Worm (Caenorhabditis elegans): ENCODE data around the gene rpl-20.
"Not testable (repeated sequence)": the region's sequence is repeated elsewhere in the genome, so short reads cannot be mapped to it uniquely, and the experiment has no call there.

rpl-20 gene

DNA sequence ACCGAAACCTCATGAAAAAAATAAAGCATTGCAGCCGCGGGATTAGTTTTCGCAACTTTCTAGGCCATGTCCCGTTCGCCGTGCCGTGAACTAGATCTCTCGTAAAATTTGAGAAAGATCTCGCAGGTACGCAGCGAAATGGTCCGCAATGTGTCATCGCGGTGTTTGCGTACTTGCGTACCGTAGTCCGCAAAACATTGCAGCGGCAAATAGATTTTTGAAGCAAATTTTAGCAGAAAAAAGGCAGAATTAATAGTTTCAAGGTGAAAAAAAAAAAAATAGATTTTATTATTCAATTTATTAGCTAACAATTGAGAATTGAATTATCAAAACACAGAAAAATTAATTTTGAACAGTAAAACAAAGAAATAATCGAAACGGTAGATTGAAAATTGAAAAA, 21.6 kb downstream of the rpl-20 start (continued):
- TF ChIP-seq F22D6.2 (tag; optimal IDR thresholded peaks at IDR 0.05): peak; percentile 82
- 0 out of 2 replicates have a peak, but pooled peaks have one; percentile 57 for TF ChIP-seq ceh-58 (GFP tag; IDR thresholded peaks at IDR 0.05)
- TF ChIP-seq nfyb-1 (GFP tag; IDR thresholded peaks at IDR 0.05): peak; percentile 99
- peak; percentile 100 for TF ChIP-seq bed-1 (GFP tag; IDR thresholded peaks at IDR 0.05)
- TF ChIP-seq D2030.7 (GFP tag; IDR thresholded peaks at IDR 0.05): peak; percentile 98
- peak; percentile 98 for TF ChIP-seq aptf-2 (GFP tag; conservative IDR thresholded peaks at IDR 0.05)
- peak; percentile 29 for TF ChIP-seq T07F8.4 (tag; optimal IDR thresholded peaks at IDR 0.05)
- peak; percentile 60 for TF ChIP-seq ets-4 (GFP tag; optimal IDR thresholded peaks at IDR 0.05)
- peak; percentile 52 for TF ChIP-seq ccch-3 (GFP tag; optimal IDR thresholded peaks at IDR 0.05)
- TF ChIP-seq F37B4.10 (GFP tag; IDR thresholded peaks at IDR 0.05): peak; percentile 100
- TF ChIP-seq madf-10 (tag; optimal IDR thresholded peaks at IDR 0.05): peak; percentile 88
- peak; percentile 98 for TF ChIP-seq egl-18 (GFP tag; IDR thresholded peaks at IDR 0.05)
- TF ChIP-seq tlf-1 (GFP tag; optimal IDR thresholded peaks at IDR 0.05): peak; percentile 98
- TF ChIP-seq F57A8.1 (GFP tag; optimal IDR thresholded peaks at IDR 0.05): peak; percentile 54
- TF ChIP-seq hmg-20 (GFP tag; IDR thresholded peaks at IDR 0.05): peak; percentile 95
- TF ChIP-seq aptf-3 (GFP tag; IDR thresholded peaks at IDR 0.05): peak; percentile 91
- peak; percentile 98 for TF ChIP-seq lir-1 (GFP tag; conservative IDR thresholded peaks at IDR 0.05)
- peak; percentile 97 for TF ChIP-seq F33H1.4 (GFP tag; IDR thresholded peaks at IDR 0.05)
- TF ChIP-seq ceh-91 (GFP tag; IDR thresholded peaks at IDR 0.05): peak; percentile 100
- TF ChIP-seq snpc-4 (GFP tag; optimal IDR thresholded peaks at IDR 0.05): not testable (repeated sequence)
- peak; percentile 16 to 88 (median 76) for TF ChIP-seq snpc-4 (tag; optimal IDR thresholded peaks at IDR 0.05)
- TF ChIP-seq rcor-1 (GFP tag; IDR thresholded peaks at IDR 0.05): peak; percentile 98
- TF ChIP-seq let-607 (tag; optimal IDR thresholded peaks at IDR 0.05): peak; percentile 81 to 96
- TF ChIP-seq lsl-1 (GFP tag; optimal IDR thresholded peaks at IDR 0.05): peak; percentile 89
- peak; percentile 91 for TF ChIP-seq Y53F4B.3 (GFP tag; IDR thresholded peaks at IDR 0.05)
- peak; percentile 83 for TF ChIP-seq B0035.1 (tag; optimal IDR thresholded peaks at IDR 0.05)
- peak; percentile 42 for TF ChIP-seq dpl-1 (GFP tag; optimal IDR thresholded peaks at IDR 0.05)
- TF ChIP-seq ztf-26 (tag; optimal IDR thresholded peaks at IDR 0.05): peak; percentile 96
- peak; percentile 99 for TF ChIP-seq pbrm-1 (GFP tag; IDR thresholded peaks at IDR 0.05)
- peak; percentile 99 for TF ChIP-seq ztf-6 (GFP tag; IDR thresholded peaks at IDR 0.05)
- TF ChIP-seq somi-1 (GFP tag; optimal IDR thresholded peaks at IDR 0.05): peak; percentile 95
- TF ChIP-seq hmg-1.2 (GFP tag; IDR thresholded peaks at IDR 0.05): peak; percentile 100
- TF ChIP-seq ceh-100 (GFP tag; IDR thresholded peaks at IDR 0.05): peak; percentile 96
- TF ChIP-seq K11D2.4 (GFP tag; IDR thresholded peaks at IDR 0.05): peak; percentile 100
- TF ChIP-seq ztf-25 (GFP tag; IDR thresholded peaks at IDR 0.05): peak; percentile 99
- peak; percentile 87 for TF ChIP-seq madf-8 (GFP tag; conservative IDR thresholded peaks at IDR 0.05)
- peak; percentile 99 for TF ChIP-seq Y95B8A.8 (GFP tag; IDR thresholded peaks at IDR 0.05)
- TF ChIP-seq attf-5 (GFP tag; optimal IDR thresholded peaks at IDR 0.05): peak; percentile 99
- TF ChIP-seq F39B2.1 (GFP tag; IDR thresholded peaks at IDR 0.05): peak; percentile 83; the same call in 1 of the 2 replicates
- peak; percentile 88 for TF ChIP-seq atf-7 (tag; optimal IDR thresholded peaks at IDR 0.05)
- TF ChIP-seq mcd-1 (GFP tag; IDR thresholded peaks at IDR 0.05): peak; percentile 100
- TF ChIP-seq B0019.2 (GFP tag; conservative IDR thresholded peaks at IDR 0.05): peak; percentile 99
- TF ChIP-seq ceh-27 (GFP tag; optimal IDR thresholded peaks at IDR 0.05): peak; percentile 89
- peak; percentile 77 for TF ChIP-seq ztf-3 (GFP tag; optimal IDR thresholded peaks at IDR 0.05)
- peak; percentile 73 for TF ChIP-seq ZK185.1 (tag; optimal IDR thresholded peaks at IDR 0.05; ENCODE audit: poor library complexity, severe bottlenecking)
- peak; percentile 96 for TF ChIP-seq lin-40 (tag; optimal IDR thresholded peaks at IDR 0.05)
- TF ChIP-seq efl-1 (GFP tag; optimal IDR thresholded peaks at IDR 0.05): peak; percentile 18
- TF ChIP-seq gei-17 (GFP tag; optimal IDR thresholded peaks at IDR 0.05): peak; percentile 72
- TF ChIP-seq lag-1 (GFP tag; IDR thresholded peaks at IDR 0.05): peak; percentile 93; the same call in 1 of the 2 replicates
